Fruit fly (Drosophila melanogaster): Measurements from ENCODE around the gene orb.

Gene orb

dm6 chr3R:23280806-23281257 is at the start of gene orb, which contains the start of gene Cdc16:
orb (minus strand) TSS chr3R:23280856.
Cdc16 (plus strand) TSS chr3R:23281201.
- peak; percentile 83 for TF ChIP-seq CG34367 (tag; optimal IDR thresholded peaks at IDR 0.05)
- TF ChIP-seq Pif1B (GFP tag; optimal IDR thresholded peaks at IDR 0.05) = peak; percentile 84
- peak; percentile 85 for TF ChIP-seq Snoo (tag; optimal IDR thresholded peaks at IDR 0.05)
- peak; percentile 75 for TF ChIP-seq fd96Ca (GFP tag; IDR thresholded peaks at IDR 0.05)
- TF ChIP-seq Pif1A (GFP tag; optimal IDR thresholded peaks at IDR 0.05) = peak; percentile 82
- TF ChIP-seq CG12605 (GFP tag; IDR thresholded peaks at IDR 0.05) = peak; percentile 90
- no peak for TF ChIP-seq EcR (GFP tag; optimal IDR thresholded peaks at IDR 0.05)
- peak; percentile 41 for TF ChIP-seq CG13204 (GFP tag; optimal IDR thresholded peaks at IDR 0.05)
- TF ChIP-seq CG9948 (tag; optimal IDR thresholded peaks at IDR 0.05) = peak; percentile 85
- peak; percentile 88 for TF ChIP-seq CG8159 (tag; optimal IDR thresholded peaks at IDR 0.05)
- peak; percentile 88 for TF ChIP-seq CG15710 (tag; optimal IDR thresholded peaks at IDR 0.05)
- peak; percentile 93 for TF ChIP-seq CG32121 (GFP tag; IDR thresholded peaks at IDR 0.05)
- TF ChIP-seq CG10348 (GFP tag; IDR thresholded peaks at IDR 0.05) = no peak
- peak; percentile 90 for TF ChIP-seq CG17806 (tag; optimal IDR thresholded peaks at IDR 0.05)
- TF ChIP-seq CG4496 (GFP tag; IDR thresholded peaks at IDR 0.05) = peak; percentile 92
- TF ChIP-seq D1 (tag; optimal IDR thresholded peaks at IDR 0.05) = no peak
- peak; percentile 87 for TF ChIP-seq CG14655 (GFP tag; optimal IDR thresholded peaks at IDR 0.05)
- TF ChIP-seq gl (tag; optimal IDR thresholded peaks at IDR 0.05) = peak; percentile 50
- TF ChIP-seq CG8301 (tag; optimal IDR thresholded peaks at IDR 0.05) = peak; percentile 85
- peak; percentile 89 for TF ChIP-seq Ets98B (GFP tag; IDR thresholded peaks at IDR 0.05)
- peak; percentile 77 for TF ChIP-seq rn (GFP tag; IDR thresholded peaks at IDR 0.05)

- TF ChIP-seq CG17806 (tag; optimal IDR thresholded peaks at IDR 0.05) = no peak
- no peak for TF ChIP-seq CG8159 (tag; optimal IDR thresholded peaks at IDR 0.05)
- TF ChIP-seq Pif1A (GFP tag; optimal IDR thresholded peaks at IDR 0.05) = no peak
- no peak for TF ChIP-seq gl (tag; optimal IDR thresholded peaks at IDR 0.05)
- TF ChIP-seq CG4496 (GFP tag; IDR thresholded peaks at IDR 0.05) = no peak
- no peak for TF ChIP-seq CG15710 (tag; optimal IDR thresholded peaks at IDR 0.05)
- TF ChIP-seq CG14655 (GFP tag; optimal IDR thresholded peaks at IDR 0.05) = no peak
- no peak for TF ChIP-seq CG12605 (GFP tag; IDR thresholded peaks at IDR 0.05)
- no peak for TF ChIP-seq rn (GFP tag; IDR thresholded peaks at IDR 0.05)
- TF ChIP-seq EcR (GFP tag; optimal IDR thresholded peaks at IDR 0.05) = no peak
- no peak for TF ChIP-seq CG34367 (tag; optimal IDR thresholded peaks at IDR 0.05)
- no peak for TF ChIP-seq CG10348 (GFP tag; IDR thresholded peaks at IDR 0.05)
- TF ChIP-seq CG13204 (GFP tag; optimal IDR thresholded peaks at IDR 0.05) = no peak
These were observed 47.1 kb upstream of the orb start for dm6 chr3R:23327707-23328106.

- TF ChIP-seq EcR (GFP tag; optimal IDR thresholded peaks at IDR 0.05) (peak; percentile 90), fd96Ca (GFP tag; IDR thresholded peaks at IDR 0.05) (peak; percentile 98), CG34367 (tag; optimal IDR thresholded peaks at IDR 0.05) (peak; percentile 98), CG8301 (tag; optimal IDR thresholded peaks at IDR 0.05) (peak; percentile 98), Snoo (tag; optimal IDR thresholded peaks at IDR 0.05) (peak; percentile 69), CG15710 (tag; optimal IDR thresholded peaks at IDR 0.05) (peak; percentile 97), CG9948 (tag; optimal IDR thresholded peaks at IDR 0.05) (peak; percentile 97), rn (GFP tag; IDR thresholded peaks at IDR 0.05) (peak; percentile 93), Ets98B (GFP tag; IDR thresholded peaks at IDR 0.05) (peak; percentile 96), CG14655 (GFP tag; optimal IDR thresholded peaks at IDR 0.05) (peak; percentile 98), CG17806 (tag; optimal IDR thresholded peaks at IDR 0.05) (peak; percentile 97), CG12605 (GFP tag; IDR thresholded peaks at IDR 0.05) (peak; percentile 91), CG10348 (GFP tag; IDR thresholded peaks at IDR 0.05) (peak; percentile 70), gl (tag; optimal IDR thresholded peaks at IDR 0.05) (peak; percentile 97), Pif1B (GFP tag; optimal IDR thresholded peaks at IDR 0.05) (peak; percentile 95), Pif1A (GFP tag; optimal IDR thresholded peaks at IDR 0.05) (peak; percentile 96), CG8159 (tag; optimal IDR thresholded peaks at IDR 0.05) (peak; percentile 97), CG13204 (GFP tag; optimal IDR thresholded peaks at IDR 0.05) (peak; percentile 90), D1 (tag; optimal IDR thresholded peaks at IDR 0.05) (peak; percentile 76), CG32121 (GFP tag; IDR thresholded peaks at IDR 0.05) (peak; percentile 89), CG4496 (GFP tag; IDR thresholded peaks at IDR 0.05) (peak; percentile 97)
These were observed 45.6 kb upstream of the orb start for dm6 chr3R:23326292-23326691.

- peak; percentile 62 for TF ChIP-seq CG13204 (GFP tag; optimal IDR thresholded peaks at IDR 0.05)
- TF ChIP-seq CG9948 (tag; optimal IDR thresholded peaks at IDR 0.05) = no peak
- TF ChIP-seq CG8159 (tag; optimal IDR thresholded peaks at IDR 0.05) = no peak
- TF ChIP-seq CG8301 (tag; optimal IDR thresholded peaks at IDR 0.05) = no peak
- no peak for TF ChIP-seq Pif1B (GFP tag; optimal IDR thresholded peaks at IDR 0.05)
- no peak for TF ChIP-seq CG15710 (tag; optimal IDR thresholded peaks at IDR 0.05)
These were observed 45.1 kb upstream of the orb start for dm6 chr3R:23325710-23326109.

- peak; percentile 10 for TF ChIP-seq Pif1A (GFP tag; optimal IDR thresholded peaks at IDR 0.05)
- no peak for TF ChIP-seq CG32121 (GFP tag; IDR thresholded peaks at IDR 0.05)
- TF ChIP-seq CG13204 (GFP tag; optimal IDR thresholded peaks at IDR 0.05) = peak; percentile 49
- TF ChIP-seq CG8159 (tag; optimal IDR thresholded peaks at IDR 0.05) = peak; percentile 6
- no peak for TF ChIP-seq Pif1B (GFP tag; optimal IDR thresholded peaks at IDR 0.05)
- TF ChIP-seq CG4496 (GFP tag; IDR thresholded peaks at IDR 0.05) = peak; percentile 35; the same call in 1 of the 3 replicates
- TF ChIP-seq CG8301 (tag; optimal IDR thresholded peaks at IDR 0.05) = peak; percentile 64
- TF ChIP-seq CG14655 (GFP tag; optimal IDR thresholded peaks at IDR 0.05) = peak; percentile 55
- TF ChIP-seq gl (tag; optimal IDR thresholded peaks at IDR 0.05) = no peak
- TF ChIP-seq CG10348 (GFP tag; IDR thresholded peaks at IDR 0.05) = no peak
- TF ChIP-seq rn (GFP tag; IDR thresholded peaks at IDR 0.05) = no peak
- peak; percentile 48 for TF ChIP-seq EcR (GFP tag; optimal IDR thresholded peaks at IDR 0.05)
- peak; percentile 51; the same call in 2 of the 3 replicates for TF ChIP-seq fd96Ca (GFP tag; IDR thresholded peaks at IDR 0.05)
- TF ChIP-seq CG17806 (tag; optimal IDR thresholded peaks at IDR 0.05) = no peak
- no peak for TF ChIP-seq Ets98B (GFP tag; IDR thresholded peaks at IDR 0.05)
- TF ChIP-seq CG15710 (tag; optimal IDR thresholded peaks at IDR 0.05) = no peak
- TF ChIP-seq Snoo (tag; optimal IDR thresholded peaks at IDR 0.05) = no peak
- peak; percentile 4 for TF ChIP-seq CG9948 (tag; optimal IDR thresholded peaks at IDR 0.05)
These were observed 43.1 kb upstream of the orb start for dm6 chr3R:23323639-23324350.
